Fruit fly (Drosophila melanogaster): Measurements from ENCODE around the gene frj.
A peak's percentile ranks its signal among the peaks of the same experiment; 100 is the strongest.

frj gene

dm6 chr2L:6455955-6456599, at the start of gene frj:
frj (plus strand) TSS chr2L:6456052.
- TF ChIP-seq CG8478 (optimal IDR thresholded peaks at IDR 0.05) (no peak), CTCF (optimal IDR thresholded peaks at IDR 0.05) (peak; percentile 87 to 91)

- TF ChIP-seq CTCF (optimal IDR thresholded peaks at IDR 0.05) (no peak), CG8478 (optimal IDR thresholded peaks at IDR 0.05) (no peak)
These were observed 44.6 kb upstream of the frj start, which contains the start of gene DIP-epsilon for dm6 chr2L:6411089-6411757. DIP-epsilon (minus strand) TSS chr2L:6411326.

- TF ChIP-seq CTCF (optimal IDR thresholded peaks at IDR 0.05): no peak
- TF ChIP-seq CG8478 (optimal IDR thresholded peaks at IDR 0.05): no peak
These were observed 43.9 kb upstream of the frj start, which contains the start of gene CG13982 for dm6 chr2L:6411953-6412352. CG13982 (plus strand) TSS chr2L:6412315.

dm6 chr2L:6421495-6421894, 34.4 kb upstream of the frj start:
- TF ChIP-seq CG8478 (optimal IDR thresholded peaks at IDR 0.05) (no peak), CTCF (optimal IDR thresholded peaks at IDR 0.05) (no peak)

dm6 chr2L:6422488-6422887, 33.4 kb upstream of the frj start:
- TF ChIP-seq CTCF (optimal IDR thresholded peaks at IDR 0.05) (no peak), CG8478 (optimal IDR thresholded peaks at IDR 0.05) (no peak)

dm6 chr2L:6423148-6423547, 32.7 kb upstream of the frj start, which contains the start of gene Tig:
Tig (minus strand) TSS chr2L:6423310.
- no peak for TF ChIP-seq CG8478 (optimal IDR thresholded peaks at IDR 0.05)
- no peak for TF ChIP-seq CTCF (optimal IDR thresholded peaks at IDR 0.05)

- TF ChIP-seq CG8478 (optimal IDR thresholded peaks at IDR 0.05) (no peak), CTCF (optimal IDR thresholded peaks at IDR 0.05) (no peak)
These were observed 31.7 kb upstream of the frj start, which contains the start of gene Fic for dm6 chr2L:6424198-6424597. Fic (plus strand) TSS chr2L:6424336.

- TF ChIP-seq CG8478 (optimal IDR thresholded peaks at IDR 0.05) (no peak), CTCF (optimal IDR thresholded peaks at IDR 0.05) (no peak)
These were observed 29.5 kb upstream of the frj start for dm6 chr2L:6426329-6426728.

- no peak for TF ChIP-seq CTCF (optimal IDR thresholded peaks at IDR 0.05)
- no peak for TF ChIP-seq CG8478 (optimal IDR thresholded peaks at IDR 0.05)
These were observed 8.1 kb upstream of the frj start for dm6 chr2L:6447581-6448333.

dm6 chr2L:6448334-6448703, 7.5 kb upstream of the frj start, which contains the start of gene Acox3:
Acox3 (minus strand) TSS chr2L:6448403.
- TF ChIP-seq CG8478 (optimal IDR thresholded peaks at IDR 0.05): no peak
- no peak for TF ChIP-seq CTCF (optimal IDR thresholded peaks at IDR 0.05)

- TF ChIP-seq CTCF (optimal IDR thresholded peaks at IDR 0.05) (no peak), CG8478 (optimal IDR thresholded peaks at IDR 0.05) (no peak)
These were observed 6.1 kb upstream of the frj start for dm6 chr2L:6449753-6450152.

dm6 chr2L:6455032-6455954, 559 bp upstream of the frj start, which contains the start of gene retm:
retm (minus strand) TSS chr2L:6455929.
- TF ChIP-seq CG8478 (optimal IDR thresholded peaks at IDR 0.05): no peak
- TF ChIP-seq CTCF (optimal IDR thresholded peaks at IDR 0.05): peak; percentile 36 to 67

dm6 chr2L:6457583-6457982, 1.7 kb downstream of the frj start:
- TF ChIP-seq CTCF (optimal IDR thresholded peaks at IDR 0.05) (no peak), CG8478 (optimal IDR thresholded peaks at IDR 0.05) (no peak)

dm6 chr2L:6461497-6461896, 5.6 kb downstream of the frj start:
- TF ChIP-seq CG8478 (optimal IDR thresholded peaks at IDR 0.05): no peak
- TF ChIP-seq CTCF (optimal IDR thresholded peaks at IDR 0.05): no peak
